Fruit fly (Drosophila melanogaster): ENCODE measurements around the gene CG11537.

DNA sequence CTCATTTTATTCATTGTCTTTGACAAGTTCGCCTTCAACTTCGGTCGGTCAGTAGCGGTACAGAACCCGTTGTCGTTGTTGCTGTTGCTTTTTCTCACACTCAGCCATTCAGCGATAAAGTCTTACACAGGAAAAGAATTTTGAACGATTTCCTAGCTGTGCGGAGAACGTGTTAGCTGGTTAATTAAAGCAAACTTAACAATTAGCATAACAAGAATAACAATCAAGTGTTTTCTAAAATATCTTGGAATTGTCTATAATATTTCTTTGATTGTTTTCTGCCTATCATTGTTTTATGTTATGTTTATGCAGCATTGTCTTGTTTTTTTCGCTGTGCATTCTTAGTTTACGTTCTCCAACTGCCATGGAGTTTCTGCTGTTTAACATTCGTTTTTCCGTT lies 37.1 kb downstream of the CG11537 start:
- no peak for TF ChIP-seq psq (optimal IDR thresholded peaks at IDR 0.05)
- no peak for TF ChIP-seq insv (optimal IDR thresholded peaks at IDR 0.05)
- TF ChIP-seq ttk (optimal IDR thresholded peaks at IDR 0.05), result no peak
- TF ChIP-seq Sin3A (optimal IDR thresholded peaks at IDR 0.05), result no peak
- TF ChIP-seq Myc (optimal IDR thresholded peaks at IDR 0.05), result no peak
